Worm (Caenorhabditis elegans) whole organism, L4 larva: Measurements from ENCODE around the gene ZK185.5.

ENCODE experiments used
- F44E2.7 ChIP-seq: fragments of 200-800 bp; sonication (Bioruptor generic); IDR thresholded peaks from 2 replicates; pipeline ENCODE4 v2.1.2; 2022; ENCODE audit warnings: missing genetic modification characterization, missing compliant biosample characterization
- ZK546.5 ChIP-seq, 2 experiments: sonication (generic microtip); optimal IDR thresholded peaks; 2 replicates each; lab custom pipeline; 2017; ENCODE audit warnings: missing biosample characterization in 2 of 2, missing genetic modification characterization in 2 of 2
- aha-1 ChIP-seq: fragments of 150-350 bp; peaks from one replicate; lab custom pipeline; 2014; ENCODE audit warnings: missing biosample characterization, missing genetic modification characterization
- ama-1 ChIP-seq: fragments of 150-350 bp; optimal IDR thresholded peaks from 2 replicates; lab custom pipeline; 2014; ENCODE audit warnings: inconsistent platforms, mixed read lengths
- arid-1 ChIP-seq: fragments of 200-800 bp; sonication (Bioruptor generic); conservative IDR thresholded peaks from 2 replicates; pipeline ENCODE4 v1.3.6; 2022; ENCODE audit warnings: missing genetic modification reagents, missing genetic modification characterization, missing compliant biosample characterization
- ctbp-1 ChIP-seq: fragments of 200-800 bp; sonication (Bioruptor generic); IDR thresholded peaks from 2 replicates; pipeline ENCODE4 v1.3.6; 2022; ENCODE audit warnings: missing genetic modification reagents, missing genetic modification characterization, missing compliant biosample characterization
- dmd-6 ChIP-seq: fragments of 200-800 bp; sonication (Bioruptor generic); IDR thresholded peaks from 2 replicates; pipeline ENCODE4 v1.3.6; 2022; ENCODE audit warnings: missing genetic modification reagents, missing genetic modification characterization, missing compliant biosample characterization
- dve-1 ChIP-seq: sonication (generic microtip); optimal IDR thresholded peaks from 2 replicates; lab custom pipeline; 2017; ENCODE audit warnings: antibody characterized with exemption, mild to moderate bottlenecking, missing genetic modification characterization, missing compliant biosample characterization; ENCODE audit not compliant: insufficient read depth
- gei-8 ChIP-seq: fragments of 200-800 bp; sonication (Bioruptor generic); optimal IDR thresholded peaks from 2 replicates; lab custom pipeline; 2018; ENCODE audit warnings: mild to moderate bottlenecking, missing genetic modification characterization, missing compliant biosample characterization
- hlh-11 ChIP-seq: fragments of 200-800 bp; sonication (Bioruptor generic); optimal IDR thresholded peaks from 2 replicates; lab custom pipeline; 2018; ENCODE audit warnings: mild to moderate bottlenecking, missing genetic modification characterization, missing compliant biosample characterization
- hlh-30 ChIP-seq: sonication (generic microtip); optimal IDR thresholded peaks from 2 replicates; lab custom pipeline; 2017; ENCODE audit warnings: antibody characterized with exemption, mild to moderate bottlenecking, missing genetic modification characterization, missing compliant biosample characterization; ENCODE audit not compliant: insufficient read depth
- lir-3 ChIP-seq: sonication (generic microtip); optimal IDR thresholded peaks from 2 replicates; lab custom pipeline; 2016; ENCODE audit warnings: mild to moderate bottlenecking, missing genetic modification characterization, missing compliant biosample characterization
- mdl-1 ChIP-seq, 2 experiments: fragments of 150-350 bp in 1 of 2; sonication (generic microtip) in 1 of 2; optimal IDR thresholded peaks; 2 replicates each; lab custom pipeline; 2014 to 2017; ENCODE audit warnings: missing biosample characterization in 2 of 2, missing genetic modification characterization in 2 of 2
- mxl-3 ChIP-seq: fragments of 200-800 bp; sonication (Bioruptor generic); optimal IDR thresholded peaks from 2 replicates; lab custom pipeline; 2018; ENCODE audit warnings: mild to moderate bottlenecking, missing genetic modification characterization, missing compliant biosample characterization
- nhr-11 ChIP-seq: fragments of 150-350 bp; optimal IDR thresholded peaks from 2 replicates; lab custom pipeline; 2014; ENCODE audit warnings: missing biosample characterization, missing genetic modification characterization
- nhr-28 ChIP-seq: fragments of 150-350 bp; optimal IDR thresholded peaks from 2 replicates; lab custom pipeline; 2014; ENCODE audit warnings: missing biosample characterization, missing genetic modification characterization
- nhr-41 ChIP-seq: fragments of 200-800 bp; sonication (Bioruptor generic); IDR thresholded peaks from 2 replicates; pipeline ENCODE4 v1.3.6; 2022; ENCODE audit warnings: missing genetic modification reagents, missing genetic modification characterization, missing compliant biosample characterization
- nhr-42 ChIP-seq: fragments of 200-800 bp; sonication (Bioruptor generic); IDR thresholded peaks from 2 replicates; pipeline ENCODE4 v1.3.6; 2022; ENCODE audit warnings: missing genetic modification characterization, missing compliant biosample characterization
- nhr-6 ChIP-seq: fragments of 150-350 bp; optimal IDR thresholded peaks from 2 replicates; lab custom pipeline; 2014; ENCODE audit warnings: missing biosample characterization, missing genetic modification characterization
- php-3 ChIP-seq: fragments of 200-800 bp; sonication (Bioruptor generic); IDR thresholded peaks from 2 replicates; pipeline ENCODE4 v1.3.6; 2022; ENCODE audit warnings: missing genetic modification reagents, missing genetic modification characterization, missing compliant biosample characterization
- pqm-1 ChIP-seq: sonication (generic microtip); optimal IDR thresholded peaks from 2 replicates; lab custom pipeline; 2017; ENCODE audit warnings: missing biosample characterization, missing genetic modification characterization
- sdz-12 ChIP-seq: fragments of 200-800 bp; sonication (Bioruptor generic); optimal IDR thresholded peaks from 2 replicates; lab custom pipeline; 2018; ENCODE audit warnings: mild to moderate bottlenecking, missing genetic modification characterization, missing compliant biosample characterization
- spr-3 ChIP-seq: fragments of 200-800 bp; sonication (Bioruptor generic); optimal IDR thresholded peaks from 2 replicates; lab custom pipeline; 2018; ENCODE audit warnings: mild to moderate bottlenecking, missing genetic modification characterization, missing compliant biosample characterization
- unc-130 ChIP-seq: sonication (generic microtip); optimal IDR thresholded peaks from 2 replicates; lab custom pipeline; 2016; ENCODE audit warnings: missing genetic modification reagents, missing genetic modification characterization, missing compliant biosample characterization
- unc-62 ChIP-seq, 3 experiments: fragments of 150-350 bp in 1 of 3; sonication (generic microtip); optimal IDR thresholded peaks in 2 of 3; peaks in 1 of 3; 1 replicate in 1 of 3; 2 replicates in 2 of 3; lab custom pipeline; 2014 to 2017; ENCODE audit warnings: missing biosample characterization in 3 of 3, missing genetic modification characterization in 3 of 3, missing genetic modification reagents in 3 of 3, missing genotype in 1 of 3
- vab-7 ChIP-seq: fragments of 200-800 bp; sonication (Bioruptor generic); IDR thresholded peaks from 2 replicates; pipeline ENCODE4 v1.3.6; 2022; ENCODE audit warnings: missing genetic modification reagents, missing genetic modification characterization, missing compliant biosample characterization
- ztf-7 ChIP-seq: fragments of 150-350 bp; optimal IDR thresholded peaks from 2 replicates; lab custom pipeline; 2014; ENCODE audit warnings: missing biosample characterization, missing genetic modification characterization

Gene ZK185.5

DNA sequence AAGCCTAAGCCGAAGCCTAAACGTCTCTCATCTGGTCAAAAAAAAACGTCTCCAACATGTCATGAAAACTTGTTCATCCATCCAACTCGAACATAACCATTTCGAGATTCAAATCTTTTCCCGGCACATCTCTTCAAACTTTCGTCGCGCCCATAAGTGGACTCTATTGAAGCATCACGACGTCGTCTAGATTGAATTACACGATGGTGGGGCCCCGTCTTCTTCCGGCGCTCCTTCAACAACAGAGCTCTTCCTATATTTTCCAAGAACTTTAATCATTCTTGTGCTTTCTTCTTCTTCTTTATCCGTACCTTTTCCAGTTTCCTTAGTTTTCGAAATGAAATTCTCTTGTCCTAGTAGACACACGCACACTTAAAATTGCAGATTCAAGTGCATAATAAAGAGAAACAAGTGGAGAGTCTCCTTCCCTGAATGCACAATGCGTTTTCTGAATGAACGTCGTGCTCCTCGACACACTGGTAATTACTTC is 22.7 kb upstream of the ZK185.5 start, which contains the start of gene F28E10.1 (continued):
- no peak for TF ChIP-seq ztf-7 (tag; lab: Kevin White, UChicago)
- TF ChIP-seq mdl-1 (tag; optimal IDR thresholded peaks at IDR 0.05; lab: Kevin White, UChicago) = no peak
- no peak for TF ChIP-seq F44E2.7 (GFP tag; lab: Robert Waterston, UW)
- no peak for TF ChIP-seq ZK546.5 (tag; optimal IDR thresholded peaks at IDR 0.05; lab: Kevin White, UChicago)
- no peak for TF ChIP-seq php-3 (GFP tag; lab: Robert Waterston, UW)
- TF ChIP-seq vab-7 (GFP tag; lab: Robert Waterston, UW) = no peak
- TF ChIP-seq, all 104 proteins: peak for 4

DNA sequence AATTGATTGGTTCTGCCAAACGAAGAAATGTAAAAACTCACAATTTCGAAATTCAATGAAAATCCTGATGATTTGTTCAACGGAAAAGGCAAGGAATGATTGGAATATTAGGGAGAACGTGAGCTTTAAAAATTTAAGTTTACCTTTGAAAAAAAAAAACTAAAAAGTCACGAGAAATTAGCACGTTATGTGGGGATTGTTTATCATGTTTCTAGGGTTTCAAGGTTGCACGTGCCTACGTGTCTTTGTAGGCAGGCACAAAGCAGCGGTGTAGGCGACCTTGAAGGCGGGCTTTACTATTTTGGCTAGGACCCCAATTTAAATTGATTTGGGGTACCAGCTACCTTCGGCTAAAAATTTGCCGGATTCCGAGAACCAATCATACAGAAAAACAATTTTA is 21.6 kb upstream of the ZK185.5 start, which contains the start of gene F28E10.4:
Gene F28E10.4, minus strand, starts transcription at position 101 of the 400 bp plus-strand sequence.
- TF ChIP-seq nhr-41 (no peak), unc-62 (GFP tag; optimal IDR thresholded peaks at IDR 0.05 in 1 of 2; lab: Kevin White, UChicago) (peak in 1 of 2 experiments; percentile 86), unc-62 (tag; optimal IDR thresholded peaks at IDR 0.05; lab: Kevin White, UChicago) (no peak)

DNA sequence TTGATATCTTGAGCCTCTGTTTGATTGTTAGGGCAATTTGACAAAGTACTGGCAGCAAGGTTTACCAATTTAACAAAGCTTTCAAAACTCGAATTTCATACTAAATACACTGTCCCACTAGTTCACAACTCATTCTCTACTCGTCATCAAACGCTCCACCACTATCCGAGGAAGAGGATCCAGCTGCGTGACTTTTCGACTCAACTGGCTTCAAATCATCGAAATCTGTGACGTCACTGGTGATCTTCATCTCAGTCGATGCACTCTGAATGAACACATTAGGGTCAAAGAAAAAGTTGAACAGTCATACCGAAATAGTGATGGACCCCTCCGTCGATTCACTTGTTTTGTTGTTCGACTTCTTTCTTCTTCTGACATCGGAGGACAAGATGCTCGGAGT is 20.2 kb upstream of the ZK185.5 start:
- no peak for TF ChIP-seq arid-1
- peak; percentile 84 for TF ChIP-seq aha-1 (tag; lab: Kevin White, UChicago)
- peak; percentile 86 for TF ChIP-seq ama-1 (lab: Kevin White, UChicago)

- TF ChIP-seq nhr-6 (tag; lab: Kevin White, UChicago) (no peak), nhr-28 (tag; lab: Kevin White, UChicago) (peak; percentile 7), unc-62 (GFP tag; optimal IDR thresholded peaks at IDR 0.05 in 1 of 2; lab: Kevin White, UChicago) (peak in 1 of 2 experiments; percentile 90), unc-62 (tag; optimal IDR thresholded peaks at IDR 0.05; lab: Kevin White, UChicago) (no peak)
These were observed 18.8 kb upstream of the ZK185.5 start for ce11 chrIV:4564541-4564940.

ce11 chrIV:4562599-4563116 is 16.9 kb upstream of the ZK185.5 start, which contains the start of gene igeg-1:
igeg-1 (plus strand) TSS chrIV:4562649.
- TF ChIP-seq nhr-11 (tag; lab: Kevin White, UChicago) (no peak), hlh-11 (no peak), nhr-28 (tag; lab: Kevin White, UChicago) (peak; percentile 33), sdz-12 (GFP tag; lab: Kevin White, UChicago) (no peak), ama-1 (lab: Kevin White, UChicago) (peak; percentile 23), aha-1 (tag; lab: Kevin White, UChicago) (peak; percentile 96), gei-8 (GFP tag; lab: Kevin White, UChicago) (no peak), spr-3 (GFP tag; lab: Kevin White, UChicago) (no peak), nhr-42 (GFP tag; lab: Robert Waterston, UW) (no peak), dmd-6 (GFP tag; lab: Robert Waterston, UW) (peak; percentile 48; the same call in 1 of the 2 replicates), pqm-1 (tag; lab: Kevin White, UChicago) (peak; percentile 70), ztf-7 (tag; lab: Kevin White, UChicago) (no peak)

DNA sequence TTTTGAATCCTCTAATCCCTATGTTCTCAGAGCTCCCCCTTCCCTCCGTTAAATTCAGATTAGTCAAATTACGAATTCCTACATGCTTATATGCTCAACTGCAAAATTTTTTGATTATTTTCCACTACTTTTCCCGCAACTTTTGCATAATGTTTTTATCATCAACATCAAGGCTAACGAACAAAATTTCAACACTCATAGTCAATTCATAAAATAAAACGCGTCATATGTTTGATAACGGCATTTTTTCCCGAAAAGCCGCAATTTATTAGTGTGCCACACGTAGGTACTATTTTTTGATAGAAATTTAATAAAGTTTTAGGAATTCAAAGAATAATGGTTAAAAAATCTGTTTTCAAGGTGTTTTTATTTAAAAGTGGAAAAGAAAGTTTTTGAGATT is 13.4 kb upstream of the ZK185.5 start:
- TF ChIP-seq aha-1 (tag; lab: Kevin White, UChicago) = peak; percentile 11
- TF ChIP-seq pqm-1 (tag; lab: Kevin White, UChicago) = peak; percentile 45
- peak; percentile 12 for TF ChIP-seq hlh-30
- TF ChIP-seq nhr-28 (tag; lab: Kevin White, UChicago) = peak; percentile 51
- peak; percentile 19 for TF ChIP-seq dve-1 (tag; lab: Kevin White, UChicago)
- no peak for TF ChIP-seq lir-3

- TF ChIP-seq unc-62 (GFP tag; optimal IDR thresholded peaks at IDR 0.05 in 1 of 2; lab: Kevin White, UChicago) (peak in 1 of 2 experiments; percentile 88), unc-62 (tag; optimal IDR thresholded peaks at IDR 0.05; lab: Kevin White, UChicago) (no peak), hlh-11 (peak; percentile 45), dmd-6 (GFP tag; lab: Robert Waterston, UW) (peak; percentile 57), arid-1 (no peak), mdl-1 (tag; optimal IDR thresholded peaks at IDR 0.05; lab: Kevin White, UChicago) (peak in 1 of 2 experiments; percentile 27), nhr-28 (tag; lab: Kevin White, UChicago) (peak; percentile 9), ctbp-1 (GFP tag; lab: Robert Waterston, UW) (no peak), mxl-3 (peak; percentile 14), ama-1 (lab: Kevin White, UChicago) (no peak), unc-130 (GFP tag; lab: Kevin White, UChicago) (no peak), hlh-30 (peak; percentile 45)
These were observed 12.0 kb upstream of the ZK185.5 start for ce11 chrIV:4557731-4558130.
